2 fruit fly cellular contexts compared by ENCODE assay signal in the genomic region with DNA sequence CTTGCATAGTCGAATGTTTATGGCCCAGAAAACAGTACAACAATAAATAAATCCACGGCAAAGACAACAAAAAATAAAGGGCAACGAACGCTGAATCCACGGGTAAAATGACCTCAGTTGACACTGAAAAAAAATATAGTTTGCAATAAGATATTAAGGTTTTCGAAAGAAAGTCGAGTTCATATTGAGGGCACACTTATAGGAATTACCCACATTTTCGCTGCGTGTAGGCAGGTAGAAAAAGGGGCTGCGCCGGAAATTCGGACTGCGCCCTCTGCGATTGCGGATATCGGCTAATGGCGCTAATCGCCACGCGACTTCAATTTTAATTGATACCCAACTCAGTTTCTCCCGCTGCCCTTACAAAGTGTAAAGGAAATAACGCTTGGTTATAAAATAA.
TF ChIP-seq lines count a peak whose summit lies in the region.

No protein-coding gene starts in this region.

- no peak for TF ChIP-seq CTCF in whole organism, embryonic (GFP tag; optimal IDR thresholded peaks at IDR 0.05; lab: Kevin White, UChicago)

TF ChIP-seq in whole organism, embryonic, 481 proteins besides CTCF, POLR2A, EP300 and RAD21 (continues in another document):
- TF ChIP-seq Dp (GFP tag; optimal IDR thresholded peaks at IDR 0.05; lab: Kevin White, UChicago) (no peak), CG11504 (tag; optimal IDR thresholded peaks at IDR 0.05; lab: Kevin White, UChicago) (peak; percentile 1), Oli (tag; optimal IDR thresholded peaks at IDR 0.05; lab: Kevin White, UChicago) (peak; percentile 5), croc (GFP tag; conservative IDR thresholded peaks at IDR 0.05; lab: Robert Waterston, UW) (no peak), CG32532 (GFP tag; IDR thresholded peaks at IDR 0.05; lab: Robert Waterston, UW) (peak; percentile 14; the same call in 1 of the 2 replicates), Rx (GFP tag; IDR thresholded peaks at IDR 0.05; lab: Robert Waterston, UW) (peak; percentile 23; the same call in 1 of the 2 replicates), Gug (GFP tag; IDR thresholded peaks at IDR 0.05; lab: Robert Waterston, UW) (0 out of 4 replicates have a peak, but pooled peaks have one; percentile 23), B-H1 (GFP tag; IDR thresholded peaks at IDR 0.05; lab: Robert Waterston, UW) (no peak), Spps (tag; optimal IDR thresholded peaks at IDR 0.05; lab: Kevin White, UChicago) (no peak), Doc3 (GFP tag; IDR thresholded peaks at IDR 0.05; lab: Robert Waterston, UW; ENCODE audit: partially characterized antibody) (no peak), Ets97D (GFP tag; optimal IDR thresholded peaks at IDR 0.05; lab: Kevin White, UChicago) (no peak), dmrt99B (tag; optimal IDR thresholded peaks at IDR 0.05; lab: Kevin White, UChicago) (peak; percentile 24), CG15073 (GFP tag; optimal IDR thresholded peaks at IDR 0.05; lab: Kevin White, UChicago) (no peak), bab2 (GFP tag; optimal IDR thresholded peaks at IDR 0.05; lab: Kevin White, UChicago) (peak; percentile 11), CG10209 (GFP tag; optimal IDR thresholded peaks at IDR 0.05; lab: Kevin White, UChicago) (no peak), CG11560 (tag; IDR thresholded peaks at IDR 0.05; lab: Robert Waterston, UW) (no peak), Rfx (GFP tag; IDR thresholded peaks at IDR 0.05; lab: Robert Waterston, UW) (0 out of 2 replicates have a peak, but pooled peaks have one; percentile 12), CG18764 (GFP tag; optimal IDR thresholded peaks at IDR 0.05; lab: Kevin White, UChicago) (no peak), zf30C (GFP tag; optimal IDR thresholded peaks at IDR 0.05; lab: Kevin White, UChicago) (peak; percentile 54), CG10147 (GFP tag; optimal IDR thresholded peaks at IDR 0.05; lab: Kevin White, UChicago) (no peak), CG14441 (GFP tag; IDR thresholded peaks at IDR 0.05; lab: Robert Waterston, UW) (peak; percentile 20; the same call in 1 of the 2 replicates), ATbp (GFP tag; optimal IDR thresholded peaks at IDR 0.05; lab: Kevin White, UChicago) (peak; percentile 2), cad (GFP tag; optimal IDR thresholded peaks at IDR 0.05; lab: Kevin White, UChicago) (peak; percentile 42), insv (GFP tag; optimal IDR thresholded peaks at IDR 0.05; lab: Kevin White, UChicago) (no peak), Atf6 (GFP tag; IDR thresholded peaks at IDR 0.05; lab: Robert Waterston, UW) (peak; percentile 14; the same call in 1 of the 2 replicates), CG6791 (GFP tag; IDR thresholded peaks at IDR 0.05; lab: Robert Waterston, UW; ENCODE audit: partially characterized antibody) (no peak), CG17829 (tag; optimal IDR thresholded peaks at IDR 0.05; lab: Kevin White, UChicago) (no peak), CG8765 (GFP tag; IDR thresholded peaks at IDR 0.05; lab: Robert Waterston, UW) (no peak), dysf (GFP tag; IDR thresholded peaks at IDR 0.05; lab: Robert Waterston, UW) (0 out of 3 replicates have a peak, but pooled peaks have one; percentile 19), Bgb (GFP tag; IDR thresholded peaks at IDR 0.05; lab: Robert Waterston, UW; ENCODE audit: partially characterized antibody) (no peak), H15 (GFP tag; IDR thresholded peaks at IDR 0.05; lab: Robert Waterston, UW) (0 out of 3 replicates have a peak, but pooled peaks have one; percentile 13), CG17802 (tag; optimal IDR thresholded peaks at IDR 0.05; lab: Kevin White, UChicago) (no peak), CG6813 (GFP tag; optimal IDR thresholded peaks at IDR 0.05; lab: Kevin White, UChicago) (no peak), Optix (GFP tag; IDR thresholded peaks at IDR 0.05; lab: Robert Waterston, UW) (0 out of 3 replicates have a peak, but pooled peaks have one; percentile 40), sr (GFP tag; IDR thresholded peaks at IDR 0.05; lab: Robert Waterston, UW) (no peak), Dip3 (GFP tag; optimal IDR thresholded peaks at IDR 0.05; lab: Kevin White, UChicago) (peak; percentile 18), esg (GFP tag; conservative IDR thresholded peaks at IDR 0.05; lab: Robert Waterston, UW) (0 out of 2 replicates have a peak, but pooled peaks have one; percentile 13), CG7839 (tag; optimal IDR thresholded peaks at IDR 0.05; lab: Kevin White, UChicago) (peak; percentile 35), CG4854 (GFP tag; optimal IDR thresholded peaks at IDR 0.05; lab: Kevin White, UChicago) (no peak), Med (GFP tag; lab: Kevin White, UChicago) (peak; percentile 75), lilli (GFP tag; optimal IDR thresholded peaks at IDR 0.05; lab: Kevin White, UChicago) (peak; percentile 4)

TF ChIP-seq in whole organism, prepupa, 60 proteins besides CTCF, POLR2A, EP300 and RAD21:
- TF ChIP-seq CG32006 (GFP tag; optimal IDR thresholded peaks at IDR 0.05; lab: Kevin White, UChicago) (no peak), vri (GFP tag; optimal IDR thresholded peaks at IDR 0.05; lab: Kevin White, UChicago) (no peak), CG4318 (GFP tag; optimal IDR thresholded peaks at IDR 0.05; lab: Kevin White, UChicago) (no peak), Eip78C (GFP tag; lab: Kevin White, UChicago) (peak; percentile 29)
